Fruit fly (Drosophila melanogaster): ENCODE data around the gene SelR.

SelR gene

dm6 chr3R:10868427-10868962, at the start of gene SelR, which contains the start of gene Tsp86D:
Gene SelR, minus strand, starts transcription at chr3R:10868642.
Gene Tsp86D, plus strand, starts transcription at chr3R:10868708.
- no peak for TF ChIP-seq h (optimal IDR thresholded peaks at IDR 0.05)
- no peak for TF ChIP-seq Myc (optimal IDR thresholded peaks at IDR 0.05)
- no peak for TF ChIP-seq Sin3A (optimal IDR thresholded peaks at IDR 0.05)
- no peak for TF ChIP-seq psq (optimal IDR thresholded peaks at IDR 0.05)
- no peak for TF ChIP-seq ttk (optimal IDR thresholded peaks at IDR 0.05)
- no peak for TF ChIP-seq insv (optimal IDR thresholded peaks at IDR 0.05)

dm6 chr3R:10893327-10893726, 24.9 kb upstream of the SelR start, which contains the start of gene CG6621:
Gene CG6621, minus strand, starts transcription at chr3R:10893531.
- TF ChIP-seq h (optimal IDR thresholded peaks at IDR 0.05) (no peak), insv (optimal IDR thresholded peaks at IDR 0.05) (no peak), ttk (optimal IDR thresholded peaks at IDR 0.05) (no peak), Myc (optimal IDR thresholded peaks at IDR 0.05) (no peak), Sin3A (optimal IDR thresholded peaks at IDR 0.05) (no peak), psq (optimal IDR thresholded peaks at IDR 0.05) (no peak)

- TF ChIP-seq psq (optimal IDR thresholded peaks at IDR 0.05) (no peak), Sin3A (optimal IDR thresholded peaks at IDR 0.05) (no peak), ttk (optimal IDR thresholded peaks at IDR 0.05) (no peak), insv (optimal IDR thresholded peaks at IDR 0.05) (no peak)
Observed at dm6 chr3R:10889520-10889887, 21.1 kb upstream of the SelR start, which contains the start of gene Ak3. Gene Ak3, minus strand, starts transcription at chr3R:10889588.

dm6 chr3R:10888633-10889519, 20.4 kb upstream of the SelR start:
- no peak for TF ChIP-seq insv (optimal IDR thresholded peaks at IDR 0.05)
- TF ChIP-seq ttk (optimal IDR thresholded peaks at IDR 0.05): no peak
- TF ChIP-seq h (optimal IDR thresholded peaks at IDR 0.05): no peak
- no peak for TF ChIP-seq psq (optimal IDR thresholded peaks at IDR 0.05)
- no peak for TF ChIP-seq Sin3A (optimal IDR thresholded peaks at IDR 0.05)
- TF ChIP-seq Myc (optimal IDR thresholded peaks at IDR 0.05): no peak

- no peak for TF ChIP-seq psq (optimal IDR thresholded peaks at IDR 0.05)
- no peak for TF ChIP-seq Myc (optimal IDR thresholded peaks at IDR 0.05)
- no peak for TF ChIP-seq ttk (optimal IDR thresholded peaks at IDR 0.05)
- TF ChIP-seq Sin3A (optimal IDR thresholded peaks at IDR 0.05): no peak
- no peak for TF ChIP-seq insv (optimal IDR thresholded peaks at IDR 0.05)
- no peak for TF ChIP-seq h (optimal IDR thresholded peaks at IDR 0.05)
Observed at dm6 chr3R:10888300-10888632, 19.8 kb upstream of the SelR start.

- no peak for TF ChIP-seq Myc (optimal IDR thresholded peaks at IDR 0.05)
- no peak for TF ChIP-seq h (optimal IDR thresholded peaks at IDR 0.05)
- no peak for TF ChIP-seq insv (optimal IDR thresholded peaks at IDR 0.05)
- no peak for TF ChIP-seq Sin3A (optimal IDR thresholded peaks at IDR 0.05)
- TF ChIP-seq psq (optimal IDR thresholded peaks at IDR 0.05): no peak
- TF ChIP-seq ttk (optimal IDR thresholded peaks at IDR 0.05): no peak
Observed at dm6 chr3R:10886462-10887315, 18.2 kb upstream of the SelR start.

dm6 chr3R:10885422-10886081, 17.1 kb upstream of the SelR start, which contains the start of gene Leash:
Gene Leash, plus strand, starts transcription at chr3R:10885540.
- TF ChIP-seq h (optimal IDR thresholded peaks at IDR 0.05): no peak
- TF ChIP-seq ttk (optimal IDR thresholded peaks at IDR 0.05): no peak
- TF ChIP-seq Myc (optimal IDR thresholded peaks at IDR 0.05): no peak
- no peak for TF ChIP-seq psq (optimal IDR thresholded peaks at IDR 0.05)
- no peak for TF ChIP-seq Sin3A (optimal IDR thresholded peaks at IDR 0.05)
- TF ChIP-seq insv (optimal IDR thresholded peaks at IDR 0.05): no peak

dm6 chr3R:10884678-10885421, 16.4 kb upstream of the SelR start, which contains the start of gene CG14696:
Gene CG14696, minus strand, starts transcription at chr3R:10885001.
- TF ChIP-seq insv (optimal IDR thresholded peaks at IDR 0.05): no peak
- TF ChIP-seq psq (optimal IDR thresholded peaks at IDR 0.05): no peak
- no peak for TF ChIP-seq ttk (optimal IDR thresholded peaks at IDR 0.05)
- no peak for TF ChIP-seq h (optimal IDR thresholded peaks at IDR 0.05)
- no peak for TF ChIP-seq Sin3A (optimal IDR thresholded peaks at IDR 0.05)
- TF ChIP-seq Myc (optimal IDR thresholded peaks at IDR 0.05): no peak

- TF ChIP-seq insv (optimal IDR thresholded peaks at IDR 0.05) (no peak), h (optimal IDR thresholded peaks at IDR 0.05) (no peak), psq (optimal IDR thresholded peaks at IDR 0.05) (no peak), Myc (optimal IDR thresholded peaks at IDR 0.05) (no peak), ttk (optimal IDR thresholded peaks at IDR 0.05) (no peak), Sin3A (optimal IDR thresholded peaks at IDR 0.05) (no peak)
Observed at dm6 chr3R:10884031-10884677, 15.7 kb upstream of the SelR start.

- TF ChIP-seq psq (optimal IDR thresholded peaks at IDR 0.05) (no peak), ttk (optimal IDR thresholded peaks at IDR 0.05) (no peak), insv (optimal IDR thresholded peaks at IDR 0.05) (no peak), h (optimal IDR thresholded peaks at IDR 0.05) (no peak), Myc (optimal IDR thresholded peaks at IDR 0.05) (no peak), Sin3A (optimal IDR thresholded peaks at IDR 0.05) (no peak)
Observed at dm6 chr3R:10881824-10882559, 13.6 kb upstream of the SelR start, which contains the start of gene Tpc1. Gene Tpc1, minus strand, starts transcription at chr3R:10882188.
